Worm (Caenorhabditis elegans) whole organism, L3 larva: ENCODE results near the gene Y50D4B.4.

ENCODE experiments used
- fkh-10 ChIP-seq: sonication (generic microtip); optimal IDR thresholded peaks from 2 replicates; lab custom pipeline; 2017; ENCODE audit warnings: missing biosample characterization, missing genetic modification reagents, missing genetic modification characterization
- mdl-1 ChIP-seq: fragments of 150-350 bp; optimal IDR thresholded peaks from 2 replicates; lab custom pipeline; 2014; ENCODE audit warnings: missing biosample characterization, missing genetic modification characterization
- pha-4 ChIP-seq: fragments of 150-350 bp; optimal IDR thresholded peaks from 2 replicates; lab custom pipeline; 2014; ENCODE audit warnings: missing biosample characterization, missing genetic modification reagents, missing genetic modification characterization

DNA sequence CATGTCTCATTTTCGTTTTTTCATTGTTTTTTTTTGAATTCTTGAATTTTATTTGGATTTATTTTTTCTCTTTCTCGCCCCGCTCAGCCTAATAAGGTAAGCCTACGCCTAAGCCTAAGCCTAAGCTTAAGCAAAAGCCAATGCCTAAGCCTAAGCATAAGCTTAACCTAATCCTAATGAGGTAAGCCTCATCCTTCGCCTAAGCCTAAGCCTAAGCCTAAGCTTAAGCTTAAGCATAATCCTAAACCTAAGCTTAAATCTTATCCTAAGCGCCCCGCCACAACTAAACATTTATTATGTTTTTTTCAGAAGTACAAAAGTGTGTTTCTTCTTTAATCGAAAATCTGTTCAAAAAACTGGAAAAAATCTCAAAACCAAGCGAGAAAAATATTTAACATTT lies 19.7 kb downstream of the Y50D4B.4 start:
- TF ChIP-seq pha-4 (tag; lab: Kevin White, UChicago) (no peak), fkh-10 (GFP tag; lab: Kevin White, UChicago) (no peak), mdl-1 (tag; lab: Kevin White, UChicago) (no peak)
